Worm (Caenorhabditis elegans) whole organism, L2 larva: ENCODE measurements around the gene rsd-2.

Experiments used
- C34F6.9 ChIP-seq: fragments of 150-350 bp; optimal IDR thresholded peaks from 2 replicates; lab custom pipeline; 2014; ENCODE audit warnings: missing biosample characterization, missing genetic modification characterization
- F13H6.1 ChIP-seq: sonication (generic microtip); optimal IDR thresholded peaks from 2 replicates; lab custom pipeline; 2016; ENCODE audit warnings: missing genetic modification characterization, missing compliant biosample characterization
- Y55F3AM.14 ChIP-seq: fragments of 200-800 bp; sonication (Bioruptor generic); optimal IDR thresholded peaks from 2 replicates; lab custom pipeline; 2018; ENCODE audit warnings: mild to moderate bottlenecking, missing genetic modification characterization, missing compliant biosample characterization
- ZK546.5 ChIP-seq: sonication (generic microtip); optimal IDR thresholded peaks from 2 replicates; lab custom pipeline; 2017; ENCODE audit warnings: missing biosample characterization, missing genetic modification characterization
- alr-1 ChIP-seq: fragments of 150-350 bp; optimal IDR thresholded peaks from 2 replicates; lab custom pipeline; 2014; ENCODE audit warnings: missing biosample characterization, missing genetic modification characterization
- aly-2 ChIP-seq: fragments of 150-350 bp; optimal IDR thresholded peaks from 2 replicates; lab custom pipeline; 2014; ENCODE audit warnings: missing biosample characterization, missing genetic modification characterization
- ama-1 ChIP-seq: fragments of 150-350 bp; optimal IDR thresholded peaks from 2 replicates; lab custom pipeline; 2018; ENCODE audit warnings: inconsistent platforms
- blmp-1 ChIP-seq: sonication (generic microtip); optimal IDR thresholded peaks from 2 replicates; lab custom pipeline; 2017; ENCODE audit warnings: missing genetic modification characterization, mild to moderate bottlenecking, missing compliant biosample characterization, antibody characterized with exemption, moderate library complexity; ENCODE audit not compliant: insufficient read depth
- ceh-82 ChIP-seq: fragments of 150-350 bp; optimal IDR thresholded peaks from 2 replicates; lab custom pipeline; 2014; ENCODE audit warnings: missing biosample characterization, missing genetic modification characterization
- crh-2 ChIP-seq: sonication (generic microtip); optimal IDR thresholded peaks from 2 replicates; lab custom pipeline; 2017; ENCODE audit warnings: missing biosample characterization, missing genetic modification characterization
- egl-27 ChIP-seq: sonication (generic microtip); optimal IDR thresholded peaks from 3 replicates; lab custom pipeline; 2017; ENCODE audit warnings: missing biosample characterization, missing genetic modification reagents, missing genetic modification characterization
- fos-1 ChIP-seq: fragments of 150-350 bp; optimal IDR thresholded peaks from 2 replicates; lab custom pipeline; 2014; ENCODE audit warnings: missing biosample characterization, missing genetic modification characterization
- lin-11 ChIP-seq: fragments of 150-350 bp; sonication (generic microtip); optimal IDR thresholded peaks from 2 replicates; lab custom pipeline; 2014; ENCODE audit warnings: missing biosample characterization, missing genetic modification characterization, inconsistent platforms, mixed read lengths
- lin-13 ChIP-seq: fragments of 150-350 bp; optimal IDR thresholded peaks from 2 replicates; lab custom pipeline; 2014; ENCODE audit warnings: missing biosample characterization, missing genetic modification reagents, missing genetic modification characterization
- lsy-2 ChIP-seq, 2 experiments: fragments of 150-350 bp in 1 of 2; sonication (generic microtip) in 1 of 2; optimal IDR thresholded peaks; 2 replicates each; lab custom pipeline; 2014 to 2017; ENCODE audit warnings: missing biosample characterization in 2 of 2, missing genetic modification characterization in 2 of 2
- mab-5 ChIP-seq: fragments of 150-350 bp; optimal IDR thresholded peaks from 2 replicates; lab custom pipeline; 2014; ENCODE audit warnings: missing biosample characterization, missing genetic modification characterization
- mbf-1 ChIP-seq: sonication (generic microtip); optimal IDR thresholded peaks from 2 replicates; lab custom pipeline; 2017; ENCODE audit warnings: missing biosample characterization, missing genetic modification characterization
- mdl-1 ChIP-seq, 2 experiments: fragments of 150-350 bp in 1 of 2; sonication (generic microtip) in 1 of 2; optimal IDR thresholded peaks; 2 replicates each; lab custom pipeline; 2017; ENCODE audit warnings: missing biosample characterization in 2 of 2, missing genetic modification characterization in 2 of 2
- nhr-10 ChIP-seq: sonication (generic microtip); optimal IDR thresholded peaks from 2 replicates; lab custom pipeline; 2017; ENCODE audit warnings: missing biosample characterization, missing genetic modification characterization
- nhr-11 ChIP-seq: fragments of 150-350 bp; optimal IDR thresholded peaks from 2 replicates; lab custom pipeline; 2014; ENCODE audit warnings: missing biosample characterization, missing genetic modification characterization
- nhr-12 ChIP-seq: fragments of 150-350 bp; optimal IDR thresholded peaks from 2 replicates; lab custom pipeline; 2014; ENCODE audit warnings: missing biosample characterization, missing genetic modification characterization
- nhr-129 ChIP-seq: fragments of 150-350 bp; optimal IDR thresholded peaks from 2 replicates; lab custom pipeline; 2014; ENCODE audit warnings: missing biosample characterization, missing genetic modification characterization
- nhr-21 ChIP-seq: fragments of 150-350 bp; optimal IDR thresholded peaks from 2 replicates; lab custom pipeline; 2014; ENCODE audit warnings: missing biosample characterization, missing genetic modification characterization
- nhr-237 ChIP-seq: fragments of 150-350 bp; optimal IDR thresholded peaks from 2 replicates; lab custom pipeline; 2014; ENCODE audit warnings: missing biosample characterization, missing genetic modification characterization
- nhr-25 ChIP-seq: fragments of 150-350 bp; sonication (generic microtip); optimal IDR thresholded peaks from 3 replicates; lab custom pipeline; 2014; ENCODE audit warnings: missing biosample characterization, missing genetic modification characterization
- peb-1 ChIP-seq: fragments of 150-350 bp; optimal IDR thresholded peaks from 2 replicates; lab custom pipeline; 2014; ENCODE audit warnings: missing biosample characterization, missing genetic modification characterization
- sem-4 ChIP-seq: fragments of 150-350 bp; optimal IDR thresholded peaks from 2 replicates; lab custom pipeline; 2014; ENCODE audit warnings: missing biosample characterization, missing genetic modification reagents, missing genetic modification characterization
- skn-1 ChIP-seq: sonication (generic microtip); optimal IDR thresholded peaks from 2 replicates; lab custom pipeline; 2017; ENCODE audit warnings: missing biosample characterization, missing genetic modification characterization
- sma-3 ChIP-seq: sonication (generic microtip); optimal IDR thresholded peaks from 2 replicates; lab custom pipeline; 2016; ENCODE audit warnings: missing genetic modification reagents, missing genetic modification characterization, missing compliant biosample characterization
- sma-9 ChIP-seq, 2 experiments: fragments of 150-350 bp in 1 of 2; sonication (generic microtip) in 1 of 2; optimal IDR thresholded peaks; 2 replicates each; lab custom pipeline; 2014 to 2016; ENCODE audit warnings: missing genetic modification characterization in 2 of 2, mild to moderate bottlenecking in 1 of 2, missing biosample characterization in 1 of 2, missing compliant biosample characterization in 1 of 2, missing genetic modification reagents in 1 of 2, moderate library complexity in 1 of 2
- unc-39 ChIP-seq: fragments of 150-350 bp; optimal IDR thresholded peaks from 2 replicates; lab custom pipeline; 2014; ENCODE audit warnings: missing biosample characterization, missing genetic modification characterization
- unc-55 ChIP-seq: fragments of 150-350 bp; sonication (generic microtip); optimal IDR thresholded peaks from 3 replicates; lab custom pipeline; 2014; ENCODE audit warnings: missing biosample characterization, missing genetic modification reagents, missing genetic modification characterization
- zag-1 ChIP-seq: fragments of 150-350 bp; optimal IDR thresholded peaks from 2 replicates; lab custom pipeline; 2014; ENCODE audit warnings: missing biosample characterization, missing genetic modification characterization
- ztf-1 ChIP-seq: fragments of 200-800 bp; sonication (Bioruptor generic); conservative IDR thresholded peaks from 2 replicates; pipeline ENCODE4 v1.3.6; 2022; ENCODE audit warnings: missing genetic modification characterization, missing compliant biosample characterization
- ztf-11 ChIP-seq: sonication (generic microtip); optimal IDR thresholded peaks from 2 replicates; lab custom pipeline; 2017; ENCODE audit warnings: missing biosample characterization, missing genetic modification characterization

Gene rsd-2

ce11 chrIV:13521785-13522184 lies 18.3 kb downstream of the rsd-2 start, which contains the start of gene dcap-2:
Gene dcap-2 (minus strand): TSS chrIV:13521870.
- peak; percentile 4 for TF ChIP-seq crh-2 (tag; lab: Kevin White, UChicago)
- peak in 1 of 2 experiments; percentile 56 for TF ChIP-seq lsy-2 (tag; optimal IDR thresholded peaks at IDR 0.05; lab: Kevin White, UChicago)
- TF ChIP-seq ceh-82 = no peak
- no peak for TF ChIP-seq aly-2
- no peak for TF ChIP-seq sma-3 (GFP tag; lab: Kevin White, UChicago)
- no peak for TF ChIP-seq nhr-11 (tag; lab: Kevin White, UChicago)
- TF ChIP-seq nhr-21 (tag; lab: Kevin White, UChicago) = no peak
- peak; percentile 2 for TF ChIP-seq nhr-129 (tag; lab: Kevin White, UChicago)
- no peak for TF ChIP-seq Y55F3AM.14 (GFP tag; lab: Kevin White, UChicago)
- TF ChIP-seq C34F6.9 (tag; lab: Kevin White, UChicago) = peak; percentile 57
- TF ChIP-seq unc-55 = peak; percentile 60
- TF ChIP-seq egl-27 (tag; lab: Kevin White, UChicago) = no peak
- no peak for TF ChIP-seq ztf-11
- no peak for TF ChIP-seq fos-1
- TF ChIP-seq zag-1 (tag; lab: Kevin White, UChicago) = no peak
- TF ChIP-seq sem-4 (tag; lab: Kevin White, UChicago) = no peak
- TF ChIP-seq mbf-1 (tag; lab: Kevin White, UChicago) = no peak
- no peak for TF ChIP-seq F13H6.1 (tag; lab: Kevin White, UChicago)
- no peak for TF ChIP-seq sma-9 (GFP tag; optimal IDR thresholded peaks at IDR 0.05; lab: Kevin White, UChicago)
- TF ChIP-seq sma-9 (tag; optimal IDR thresholded peaks at IDR 0.05; lab: Kevin White, UChicago) = no peak
- TF ChIP-seq nhr-237 (tag; lab: Kevin White, UChicago) = no peak

ce11 chrIV:13513010-13513409 lies 27.1 kb downstream of the rsd-2 start:
- TF ChIP-seq nhr-129 (tag; lab: Kevin White, UChicago) (peak; percentile 14), egl-27 (tag; lab: Kevin White, UChicago) (no peak)
- TF ChIP-seq, all 48 proteins: peak for 1

ce11 chrIV:13512112-13512569 lies 27.9 kb downstream of the rsd-2 start, which contains the start of gene puf-3:
Gene puf-3 (minus strand): TSS chrIV:13512162.
- no peak for TF ChIP-seq fos-1
- TF ChIP-seq nhr-11 (tag; lab: Kevin White, UChicago) = no peak
- no peak for TF ChIP-seq nhr-10 (tag; lab: Kevin White, UChicago)
- TF ChIP-seq blmp-1 (tag; lab: Kevin White, UChicago) = no peak
- TF ChIP-seq Y55F3AM.14 (GFP tag; lab: Kevin White, UChicago) = no peak
- no peak for TF ChIP-seq nhr-25 (tag; lab: Kevin White, UChicago)
- no peak for TF ChIP-seq aly-2
- TF ChIP-seq sma-9 (GFP tag; optimal IDR thresholded peaks at IDR 0.05; lab: Kevin White, UChicago) = no peak
- no peak for TF ChIP-seq sma-9 (tag; optimal IDR thresholded peaks at IDR 0.05; lab: Kevin White, UChicago)
- TF ChIP-seq peb-1 (tag; lab: Kevin White, UChicago) = no peak
- TF ChIP-seq crh-2 (tag; lab: Kevin White, UChicago) = no peak
- no peak for TF ChIP-seq mab-5 (tag; lab: Kevin White, UChicago)
- TF ChIP-seq skn-1 = no peak
- no peak for TF ChIP-seq zag-1 (tag; lab: Kevin White, UChicago)
- TF ChIP-seq mbf-1 (tag; lab: Kevin White, UChicago) = no peak
- no peak for TF ChIP-seq lin-11 (tag; lab: Kevin White, UChicago)
- no peak for TF ChIP-seq F13H6.1 (tag; lab: Kevin White, UChicago)

ce11 chrIV:13510049-13510448 lies 30.0 kb downstream of the rsd-2 start:
- no peak for TF ChIP-seq nhr-11 (tag; lab: Kevin White, UChicago)
- TF ChIP-seq crh-2 (tag; lab: Kevin White, UChicago) = no peak
- TF ChIP-seq zag-1 (tag; lab: Kevin White, UChicago) = no peak
- no peak for TF ChIP-seq ztf-1 (GFP tag; lab: Robert Waterston, UW)
- no peak for TF ChIP-seq lin-13 (GFP tag; lab: Kevin White, UChicago)
- TF ChIP-seq unc-39 (tag; lab: Kevin White, UChicago) = no peak
- no peak for TF ChIP-seq lsy-2 (tag; optimal IDR thresholded peaks at IDR 0.05; lab: Kevin White, UChicago)
- TF ChIP-seq ama-1 = no peak
- TF ChIP-seq egl-27 (tag; lab: Kevin White, UChicago) = no peak
- TF ChIP-seq nhr-21 (tag; lab: Kevin White, UChicago) = no peak
- TF ChIP-seq ZK546.5 = no peak
- TF ChIP-seq mdl-1 (tag; optimal IDR thresholded peaks at IDR 0.05; lab: Kevin White, UChicago) = no peak
- no peak for TF ChIP-seq nhr-237 (tag; lab: Kevin White, UChicago)
- no peak for TF ChIP-seq unc-55
- TF ChIP-seq nhr-12 (tag; lab: Kevin White, UChicago) = no peak
- TF ChIP-seq alr-1 (tag; lab: Kevin White, UChicago) = no peak
- TF ChIP-seq, all 48 proteins: peak for 0
